Fruit fly (Drosophila melanogaster): Measurements from ENCODE around the gene Pcp.
A peak's percentile ranks its signal among the peaks of the same experiment; 100 is the strongest.

The Pcp gene

DNA sequence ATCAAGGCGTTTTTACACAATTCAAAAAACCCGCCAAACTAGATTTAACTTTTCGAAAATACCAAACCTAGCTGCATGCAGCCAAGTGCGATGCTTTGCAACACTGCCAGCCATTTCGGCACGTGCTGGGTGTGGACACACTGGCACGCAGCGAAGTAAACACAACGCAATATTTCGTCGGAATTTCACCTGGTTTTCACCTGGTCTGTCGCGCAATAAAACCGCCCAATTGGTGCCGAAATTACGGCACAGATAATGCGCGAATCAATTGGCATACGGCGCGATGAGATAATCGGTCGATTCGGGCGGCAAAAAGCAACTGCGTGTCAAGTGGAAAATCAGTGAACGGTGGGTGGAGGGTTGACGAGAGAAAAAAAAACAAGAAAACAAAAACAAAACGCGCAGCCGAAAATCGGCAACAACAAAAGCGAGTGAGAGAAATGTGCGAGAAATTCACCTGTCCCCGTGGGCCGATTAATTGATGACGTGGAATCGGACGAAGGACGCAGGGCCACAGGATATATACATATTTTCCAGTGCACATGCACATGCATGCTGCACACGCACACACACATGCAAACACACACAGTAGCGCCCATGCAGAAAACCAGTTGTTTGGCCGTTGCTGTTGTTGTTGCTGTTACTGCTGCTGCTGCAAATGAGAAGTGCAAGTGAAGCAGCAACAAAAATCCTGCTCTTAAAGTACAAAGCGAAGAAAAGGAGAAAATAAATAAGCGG lies 34.9 kb downstream of the Pcp start, which contains the start of gene Mnn1 (continued):
- no peak for TF ChIP-seq CG18011 (GFP tag; optimal IDR thresholded peaks at IDR 0.05)
- TF ChIP-seq CG14965 (GFP tag; optimal IDR thresholded peaks at IDR 0.05; ENCODE audit: borderline replicate concordance), result no peak
- TF ChIP-seq CrebB (tag; optimal IDR thresholded peaks at IDR 0.05), result peak; percentile 30
- peak; percentile 58 for TF ChIP-seq Atf3 (GFP tag; optimal IDR thresholded peaks at IDR 0.05)
- no peak for TF ChIP-seq Lim3 (GFP tag; IDR thresholded peaks at IDR 0.05)
- no peak for TF ChIP-seq Asciz (GFP tag; optimal IDR thresholded peaks at IDR 0.05)
- TF ChIP-seq CG16779 (GFP tag; IDR thresholded peaks at IDR 0.05), result no peak
- no peak for TF ChIP-seq CG12219 (GFP tag; optimal IDR thresholded peaks at IDR 0.05)
- TF ChIP-seq Poxn (GFP tag; IDR thresholded peaks at IDR 0.05), result no peak
- TF ChIP-seq Chrac-16 (GFP tag; optimal IDR thresholded peaks at IDR 0.05), result peak; percentile 23
- no peak for TF ChIP-seq MTF-1 (GFP tag; optimal IDR thresholded peaks at IDR 0.05; ENCODE audit: borderline replicate concordance)
- TF ChIP-seq CG6854 (GFP tag; optimal IDR thresholded peaks at IDR 0.05), result no peak
- TF ChIP-seq CG2889 (GFP tag; IDR thresholded peaks at IDR 0.05), result no peak
- no peak for TF ChIP-seq bowl (GFP tag; IDR thresholded peaks at IDR 0.05)
- TF ChIP-seq Rx (GFP tag; IDR thresholded peaks at IDR 0.05), result no peak
- 0 out of 2 replicates have a peak, but pooled peaks have one; percentile 38 for TF ChIP-seq Atf6 (GFP tag; IDR thresholded peaks at IDR 0.05)
- no peak for TF ChIP-seq D19B (GFP tag; optimal IDR thresholded peaks at IDR 0.05)
- TF ChIP-seq Lhr (GFP tag; optimal IDR thresholded peaks at IDR 0.05), result peak; percentile 59
- TF ChIP-seq ssp (GFP tag; IDR thresholded peaks at IDR 0.05), result no peak
- TF ChIP-seq Eip74EF (GFP tag; optimal IDR thresholded peaks at IDR 0.05), result no peak
- TF ChIP-seq tna (GFP tag; IDR thresholded peaks at IDR 0.05; ENCODE audit: partially characterized antibody), result peak; percentile 26; the same call in 1 of the 2 replicates
- TF ChIP-seq CG16863 (GFP tag; optimal IDR thresholded peaks at IDR 0.05), result no peak
- peak; percentile 75 for TF ChIP-seq CG42726 (GFP tag; IDR thresholded peaks at IDR 0.05; ENCODE audit: partially characterized antibody)
- peak; percentile 39 for TF ChIP-seq CG1233 (GFP tag; optimal IDR thresholded peaks at IDR 0.05)
- peak; percentile 40 for TF ChIP-seq Dip3 (GFP tag; optimal IDR thresholded peaks at IDR 0.05)
- peak; percentile 71 for TF ChIP-seq lilli (GFP tag; optimal IDR thresholded peaks at IDR 0.05)
- TF ChIP-seq CG9727 (GFP tag; optimal IDR thresholded peaks at IDR 0.05), result no peak
- TF ChIP-seq MBD-R2 (GFP tag; IDR thresholded peaks at IDR 0.05), result peak; percentile 47; the same call in 1 of the 2 replicates
- peak; percentile 31; the same call in 1 of the 3 replicates for TF ChIP-seq knrl (GFP tag; IDR thresholded peaks at IDR 0.05; ENCODE audit: partially characterized antibody)
- TF ChIP-seq zen (tag; optimal IDR thresholded peaks at IDR 0.05), result peak; percentile 33
- 0 out of 3 replicates have a peak, but pooled peaks have one; percentile 49 for TF ChIP-seq zfh1 (GFP tag; IDR thresholded peaks at IDR 0.05)
- TF ChIP-seq CG13123 (GFP tag; optimal IDR thresholded peaks at IDR 0.05), result no peak
- TF ChIP-seq CG18599 (GFP tag; optimal IDR thresholded peaks at IDR 0.05), result no peak
- TF ChIP-seq ttk (GFP tag; IDR thresholded peaks at IDR 0.05), result no peak
- no peak for TF ChIP-seq CG10274 (GFP tag; optimal IDR thresholded peaks at IDR 0.05)
- TF ChIP-seq YL-1 (GFP tag; optimal IDR thresholded peaks at IDR 0.05), result peak; percentile 99
- no peak for TF ChIP-seq cad (GFP tag; optimal IDR thresholded peaks at IDR 0.05)
- TF ChIP-seq CG2120 (GFP tag; optimal IDR thresholded peaks at IDR 0.05), result peak; percentile 64
- TF ChIP-seq Camta (GFP tag; optimal IDR thresholded peaks at IDR 0.05), result peak; percentile 4
- TF ChIP-seq CG7372 (GFP tag; IDR thresholded peaks at IDR 0.05), result no peak
- TF ChIP-seq CG15269 (tag; optimal IDR thresholded peaks at IDR 0.05), result no peak
- peak; percentile 89 for TF ChIP-seq HmgZ (tag; optimal IDR thresholded peaks at IDR 0.05)
- TF ChIP-seq CG12769 (tag; optimal IDR thresholded peaks at IDR 0.05), result no peak
- no peak for TF ChIP-seq CG11560 (tag; IDR thresholded peaks at IDR 0.05)
- TF ChIP-seq CG4404 (GFP tag; IDR thresholded peaks at IDR 0.05), result no peak
- no peak for TF ChIP-seq fu2 (GFP tag; optimal IDR thresholded peaks at IDR 0.05)
- TF ChIP-seq CG10979 (tag; optimal IDR thresholded peaks at IDR 0.05), result peak; percentile 32
- peak; percentile 4 for TF ChIP-seq Mad (GFP tag; optimal IDR thresholded peaks at IDR 0.05)
- TF ChIP-seq CG7786 (GFP tag; optimal IDR thresholded peaks at IDR 0.05), result peak; percentile 58
